Fruit fly (Drosophila melanogaster): ENCODE measurements around the gene lmgA.

The lmgA gene

dm6 chr2L:8535394-8536176 lies 7.2 kb upstream of the lmgA start (continued):
- no peak for TF ChIP-seq Dad (GFP tag; optimal IDR thresholded peaks at IDR 0.05)
- TF ChIP-seq CG7271 (tag; optimal IDR thresholded peaks at IDR 0.05): no peak
- TF ChIP-seq CG12299 (tag; optimal IDR thresholded peaks at IDR 0.05): peak; percentile 85
- peak; percentile 72 for TF ChIP-seq CG17912 (GFP tag; optimal IDR thresholded peaks at IDR 0.05)
- peak; percentile 97 for TF ChIP-seq CG13424 (tag; optimal IDR thresholded peaks at IDR 0.05)
- peak; percentile 91 for TF ChIP-seq Hmr (GFP tag; optimal IDR thresholded peaks at IDR 0.05)

- TF ChIP-seq Nf-YA (GFP tag; IDR thresholded peaks at IDR 0.05) (peak; percentile 93), ATbp (GFP tag; optimal IDR thresholded peaks at IDR 0.05) (peak; percentile 97), CG17802 (tag; optimal IDR thresholded peaks at IDR 0.05) (peak; percentile 89), CG13424 (tag; optimal IDR thresholded peaks at IDR 0.05) (peak; percentile 98), Sox100B (GFP tag; optimal IDR thresholded peaks at IDR 0.05) (peak; percentile 98), sna (GFP tag; IDR thresholded peaks at IDR 0.05; ENCODE audit: partially characterized antibody) (peak; percentile 65), kay (GFP tag; optimal IDR thresholded peaks at IDR 0.05) (peak; percentile 82), sqz (GFP tag; optimal IDR thresholded peaks at IDR 0.05) (peak; percentile 90), fd3F (GFP tag; optimal IDR thresholded peaks at IDR 0.05) (peak; percentile 90), her (GFP tag; optimal IDR thresholded peaks at IDR 0.05) (peak; percentile 8), Dll (GFP tag; IDR thresholded peaks at IDR 0.05; ENCODE audit: partially characterized antibody) (peak; percentile 58; the same call in 2 of the 4 replicates), CG14050 (GFP tag; IDR thresholded peaks at IDR 0.05) (peak; percentile 95), Sry-β (GFP tag; optimal IDR thresholded peaks at IDR 0.05) (peak; percentile 64), Doc2 (GFP tag; IDR thresholded peaks at IDR 0.05) (peak; percentile 76), CG7745 (tag; optimal IDR thresholded peaks at IDR 0.05) (peak; percentile 50), Kr (GFP tag; optimal IDR thresholded peaks at IDR 0.05) (no peak), E2f1 (GFP tag; IDR thresholded peaks at IDR 0.05) (peak; percentile 95), crp (GFP tag; optimal IDR thresholded peaks at IDR 0.05) (peak; percentile 15 to 68), fu2 (GFP tag; optimal IDR thresholded peaks at IDR 0.05) (peak; percentile 7), CG13287 (GFP tag; IDR thresholded peaks at IDR 0.05; ENCODE audit: partially characterized antibody) (peak; percentile 69), CG3838 (GFP tag; optimal IDR thresholded peaks at IDR 0.05) (peak; percentile 84), Aef1 (GFP tag; IDR thresholded peaks at IDR 0.05) (peak; percentile 92), NC2α (GFP tag; optimal IDR thresholded peaks at IDR 0.05) (peak; percentile 57), sug (tag; optimal IDR thresholded peaks at IDR 0.05) (peak; percentile 78), CG16863 (GFP tag; optimal IDR thresholded peaks at IDR 0.05) (peak; percentile 87), ato (GFP tag; IDR thresholded peaks at IDR 0.05; ENCODE audit: partially characterized antibody) (no peak), CG1529 (GFP tag; optimal IDR thresholded peaks at IDR 0.05) (peak; percentile 98), ci (GFP tag; IDR thresholded peaks at IDR 0.05) (peak; percentile 96), CG1832 (GFP tag; optimal IDR thresholded peaks at IDR 0.05) (no peak), en (GFP tag; optimal IDR thresholded peaks at IDR 0.05) (peak; percentile 81), CG2116 (GFP tag; optimal IDR thresholded peaks at IDR 0.05) (peak; percentile 65), slp2 (GFP tag; optimal IDR thresholded peaks at IDR 0.05) (peak; percentile 86), Hr3 (GFP tag; optimal IDR thresholded peaks at IDR 0.05) (peak; percentile 88), Med (GFP tag) (peak; percentile 97), grn (GFP tag; optimal IDR thresholded peaks at IDR 0.05) (peak; percentile 95), Fer3 (tag; optimal IDR thresholded peaks at IDR 0.05) (peak; percentile 93), Eip74EF (GFP tag; optimal IDR thresholded peaks at IDR 0.05) (peak in 1 of 2 experiments; percentile 97), da (GFP tag; optimal IDR thresholded peaks at IDR 0.05) (peak; percentile 64), HLH4C (GFP tag; IDR thresholded peaks at IDR 0.05; ENCODE audit: partially characterized antibody) (0 out of 3 replicates have a peak, but pooled peaks have one; percentile 54)
These were observed 6.3 kb upstream of the lmgA start for dm6 chr2L:8534515-8535295.
